Fruit fly (Drosophila melanogaster): Measurements from ENCODE around the gene CG10486.

DNA sequence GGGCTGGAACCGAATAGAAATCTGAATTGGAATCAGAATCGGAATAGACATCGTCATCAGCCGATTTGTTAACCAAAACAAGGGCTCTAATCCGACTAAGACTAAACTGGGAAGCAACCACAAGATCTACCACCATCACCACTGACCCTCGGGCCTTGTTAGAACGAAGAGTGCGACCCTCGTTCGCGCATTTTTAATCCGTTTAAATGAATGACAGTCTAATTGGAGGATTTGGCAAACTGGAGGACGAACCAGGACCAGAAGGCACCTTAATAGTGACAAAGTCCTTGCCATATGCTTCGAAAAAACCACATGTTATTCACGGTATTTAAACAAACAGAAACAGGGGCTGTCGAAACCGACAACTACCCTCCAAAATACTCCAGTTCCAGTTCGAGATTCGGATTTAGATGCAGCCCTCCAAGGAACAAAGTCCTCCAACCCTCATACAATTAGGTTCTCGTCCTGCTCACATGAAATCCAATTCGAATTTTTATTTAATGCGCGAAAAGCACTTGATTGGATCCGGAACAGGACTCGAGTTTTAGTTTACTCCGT, 27.7 kb downstream of the CG10486 start:
- no peak for TF ChIP-seq CG8478 (optimal IDR thresholded peaks at IDR 0.05)
- no peak for TF ChIP-seq CTCF (optimal IDR thresholded peaks at IDR 0.05)
